Fruit fly (Drosophila melanogaster) whole organism, embryonic: ENCODE data around the gene Cad96Cb.

Source experiments
- Ada2b ChIP-seq: fragments of 200-800 bp; sonication (Bioruptor generic); IDR thresholded peaks from 2 replicates; pipeline ENCODE4 v1.3.6; 2022; ENCODE audit warnings: missing biosample characterization, missing genetic modification characterization
- Awh ChIP-seq: fragments of 200-800 bp; sonication (Bioruptor generic); IDR thresholded peaks from 2 replicates; pipeline ENCODE4, ENCODE4 v1.3.6; 2022; ENCODE audit warnings: missing biosample characterization, missing genetic modification characterization
- B-H1 ChIP-seq: fragments of 200-800 bp; sonication (Bioruptor generic); IDR thresholded peaks from 3 replicates; pipeline ENCODE4 v1.3.6; 2022; ENCODE audit warnings: missing biosample characterization, missing genetic modification characterization
- Bgb ChIP-seq: fragments of 200-800 bp; sonication (Bioruptor generic); IDR thresholded peaks from 2 replicates; pipeline ENCODE4 v1.3.6; 2022; ENCODE audit warnings: missing biosample characterization, missing genetic modification characterization; ENCODE audit not compliant: partially characterized antibody
- CG11093 ChIP-seq: fragments of 200-800 bp; sonication (Bioruptor generic); IDR thresholded peaks from 3 replicates; pipeline ENCODE4 v1.3.6; 2022; ENCODE audit warnings: missing biosample characterization, missing genetic modification characterization
- CG12744 ChIP-seq: fragments of 200-800 bp; sonication (Bioruptor generic); optimal IDR thresholded peaks from 2 replicates; lab custom pipeline; 2016; ENCODE audit warnings: missing biosample characterization, missing genetic modification characterization
- CG12769 ChIP-seq: fragments of 200-800 bp; sonication (Bioruptor generic); optimal IDR thresholded peaks from 2 replicates; lab custom pipeline; 2019; ENCODE audit warnings: missing biosample characterization, mild to moderate bottlenecking, missing genetic modification characterization, moderate library complexity
- CG13624 ChIP-seq: fragments of 200-800 bp; sonication (Bioruptor generic); optimal IDR thresholded peaks from 2 replicates; lab custom pipeline; 2016; ENCODE audit warnings: missing biosample characterization, missing genetic modification characterization
- CG13775 ChIP-seq: fragments of 200-800 bp; sonication (Bioruptor generic); optimal IDR thresholded peaks from 3 replicates; lab custom pipeline; 2017; ENCODE audit warnings: missing biosample characterization, mild to moderate bottlenecking, missing genetic modification characterization
- CG16813 ChIP-seq: fragments of 200-800 bp; sonication (Bioruptor generic); IDR thresholded peaks from 3 replicates; pipeline ENCODE4 v1.3.6; 2022; ENCODE audit warnings: missing biosample characterization, missing genetic modification characterization; ENCODE audit not compliant: partially characterized antibody
- CG17328 ChIP-seq: fragments of 200-800 bp; sonication (Bioruptor generic); IDR thresholded peaks from 2 replicates; pipeline ENCODE4 v1.3.6; 2022; ENCODE audit warnings: missing biosample characterization, missing genetic modification characterization
- CG18619 ChIP-seq: fragments of 200-800 bp; sonication (Bioruptor generic); optimal IDR thresholded peaks from 3 replicates; lab custom pipeline; 2017; ENCODE audit warnings: missing biosample characterization, mild to moderate bottlenecking, missing genetic modification characterization
- CG2202 ChIP-seq: fragments of 200-800 bp; sonication (Bioruptor generic); optimal IDR thresholded peaks from 2 replicates; lab custom pipeline; 2018; ENCODE audit warnings: missing biosample characterization, mild to moderate bottlenecking, missing genetic modification characterization
- CG30020 ChIP-seq: fragments of 200-800 bp; optimal IDR thresholded peaks from 2 replicates; lab custom pipeline; 2019; ENCODE audit warnings: missing biosample characterization, mild to moderate bottlenecking, missing genetic modification characterization, moderate library complexity
- CG5180 ChIP-seq: fragments of 200-800 bp; sonication (Bioruptor generic); optimal IDR thresholded peaks from 3 replicates; lab custom pipeline; 2017; ENCODE audit warnings: missing biosample characterization, missing genetic modification characterization, mild to moderate bottlenecking, moderate library complexity, missing genetic modification reagents
- CG6254 ChIP-seq: fragments of 200-800 bp; sonication (Bioruptor generic); optimal IDR thresholded peaks from 3 replicates; lab custom pipeline; 2017; ENCODE audit warnings: mild to moderate bottlenecking, missing biosample characterization, missing genetic modification reagents, missing genetic modification characterization
- CG6813 ChIP-seq: fragments of 200-800 bp; sonication (Bioruptor generic); optimal IDR thresholded peaks from 2 replicates; lab custom pipeline; 2017; ENCODE audit warnings: missing biosample characterization, missing genetic modification characterization, mild to moderate bottlenecking, moderate library complexity, missing genetic modification reagents
- CG7556 ChIP-seq: fragments of 200-800 bp; sonication (Bioruptor generic); optimal IDR thresholded peaks from 2 replicates; lab custom pipeline; 2017; ENCODE audit warnings: missing biosample characterization, mild to moderate bottlenecking, missing genetic modification characterization
- CG8944 ChIP-seq: fragments of 200-800 bp; sonication (Bioruptor generic); optimal IDR thresholded peaks from 3 replicates; lab custom pipeline; 2016; ENCODE audit warnings: missing biosample characterization, missing genetic modification characterization
- CG9797 ChIP-seq: fragments of 200-800 bp; sonication (Bioruptor generic); optimal IDR thresholded peaks from 3 replicates; lab custom pipeline; 2018; ENCODE audit warnings: missing biosample characterization, mild to moderate bottlenecking, missing genetic modification characterization
- CrebB ChIP-seq: fragments of 200-800 bp; sonication (Bioruptor generic); optimal IDR thresholded peaks from 3 replicates; lab custom pipeline; 2018; ENCODE audit warnings: missing biosample characterization, mild to moderate bottlenecking, missing genetic modification characterization
- H2.0 ChIP-seq: fragments of 200-800 bp; sonication (Bioruptor generic); IDR thresholded peaks from 2 replicates; pipeline ENCODE4 v1.3.6; 2022; ENCODE audit warnings: missing biosample characterization, missing genetic modification characterization
- Lim3 ChIP-seq: fragments of 200-800 bp; sonication (Bioruptor generic); IDR thresholded peaks from 2 replicates; pipeline ENCODE4 v1.3.6; 2022; ENCODE audit warnings: missing biosample characterization, missing genetic modification characterization
- NFAT ChIP-seq: fragments of 200-800 bp; sonication (Bioruptor generic); IDR thresholded peaks from 2 replicates; pipeline ENCODE4 v1.3.6; 2022; ENCODE audit warnings: missing biosample characterization, missing genetic modification characterization
- Oaz ChIP-seq: fragments of 200-800 bp; sonication (Bioruptor generic); IDR thresholded peaks from 2 replicates; pipeline ENCODE4 v1.3.6; 2022; ENCODE audit warnings: missing biosample characterization, missing genetic modification characterization
- Six4 ChIP-seq: fragments of 200-800 bp; sonication (Bioruptor generic); optimal IDR thresholded peaks from 2 replicates; lab custom pipeline; 2016; ENCODE audit warnings: missing biosample characterization, missing genetic modification characterization
- Ssrp ChIP-seq: fragments of 200-800 bp; sonication (Bioruptor generic); optimal IDR thresholded peaks from 2 replicates; lab custom pipeline; 2018; ENCODE audit warnings: missing biosample characterization, mild to moderate bottlenecking, missing genetic modification characterization, moderate library complexity
- Tbp ChIP-seq: fragments of >200 bp; optimal IDR thresholded peaks from 2 replicates; lab custom pipeline; 2018; ENCODE audit warnings: missing biosample characterization, missing genetic modification characterization
- ato ChIP-seq: fragments of 200-800 bp; sonication (Bioruptor generic); IDR thresholded peaks from 2 replicates; pipeline ENCODE4 v1.3.6; 2022; ENCODE audit warnings: missing biosample characterization, missing genetic modification characterization; ENCODE audit not compliant: partially characterized antibody
- bcd ChIP-seq: fragments of 200-800 bp; sonication (Bioruptor generic); optimal IDR thresholded peaks from 2 replicates; lab custom pipeline; 2017; ENCODE audit warnings: missing biosample characterization, mild to moderate bottlenecking, missing genetic modification characterization
- chinmo ChIP-seq: fragments of 200-800 bp; sonication (Bioruptor generic); IDR thresholded peaks from 4 replicates; pipeline ENCODE4 v1.3.6; 2022; ENCODE audit warnings: missing biosample characterization, missing genetic modification characterization; ENCODE audit not compliant: partially characterized antibody
- chm ChIP-seq: fragments of 200-800 bp; sonication (Bioruptor generic); IDR thresholded peaks from 2 replicates; pipeline ENCODE4 v1.3.6; 2022; ENCODE audit warnings: missing biosample characterization, missing genetic modification characterization
- dm ChIP-seq: fragments of 200-800 bp; sonication (Bioruptor generic); optimal IDR thresholded peaks from 3 replicates; lab custom pipeline; 2016; ENCODE audit warnings: missing biosample characterization, missing genetic modification characterization
- dpn ChIP-seq, 2 experiments: fragments of 200-800 bp; sonication (Bioruptor generic); optimal IDR thresholded peaks; 3 replicates each; lab custom pipeline; 2016; ENCODE audit warnings: missing biosample characterization in 2 of 2, missing genetic modification characterization in 2 of 2
- fu2 ChIP-seq: fragments of 200-800 bp; sonication (Bioruptor generic); optimal IDR thresholded peaks from 2 replicates; lab custom pipeline; 2016; ENCODE audit warnings: missing biosample characterization, missing genetic modification characterization
- ham ChIP-seq: fragments of 200-800 bp; sonication (Bioruptor generic); IDR thresholded peaks from 2 replicates; pipeline ENCODE4 v1.3.6; 2022; ENCODE audit warnings: missing biosample characterization, missing genetic modification characterization
- hb ChIP-seq: fragments of 200-800 bp; sonication (Bioruptor generic); IDR thresholded peaks from 3 replicates; pipeline ENCODE4 v1.3.6; 2022; ENCODE audit warnings: missing biosample characterization, missing genetic modification characterization; ENCODE audit not compliant: partially characterized antibody
- her ChIP-seq: fragments of 200-800 bp; sonication (Bioruptor generic); optimal IDR thresholded peaks from 2 replicates; lab custom pipeline; 2016; ENCODE audit warnings: missing biosample characterization, missing genetic modification characterization
- lab ChIP-seq: fragments of 200-800 bp; sonication (Bioruptor generic); optimal IDR thresholded peaks from 3 replicates; lab custom pipeline; 2017; ENCODE audit warnings: missing biosample characterization, missing genetic modification characterization, mild to moderate bottlenecking, moderate library complexity, missing genetic modification reagents
- mirr ChIP-seq: fragments of 200-800 bp; sonication (Bioruptor generic); optimal IDR thresholded peaks from 3 replicates; lab custom pipeline; 2018; ENCODE audit warnings: missing biosample characterization, mild to moderate bottlenecking, missing genetic modification characterization
- nom ChIP-seq: fragments of 200-800 bp; sonication (Bioruptor generic); optimal IDR thresholded peaks from 2 replicates; lab custom pipeline; 2017; ENCODE audit warnings: missing biosample characterization, missing genetic modification characterization, mild to moderate bottlenecking, moderate library complexity, missing genetic modification reagents
- pita ChIP-seq: fragments of 200-800 bp; sonication (Bioruptor generic); optimal IDR thresholded peaks from 2 replicates; lab custom pipeline; 2017; ENCODE audit warnings: missing biosample characterization, mild to moderate bottlenecking, missing genetic modification characterization
- sens-2 ChIP-seq: fragments of 200-800 bp; sonication (Bioruptor generic); IDR thresholded peaks from 2 replicates; pipeline ENCODE4 v1.3.6; 2022; ENCODE audit warnings: missing biosample characterization, missing genetic modification characterization
- slp2 ChIP-seq: fragments of 200-800 bp; sonication (Bioruptor generic); optimal IDR thresholded peaks from 2 replicates; lab custom pipeline; 2016; ENCODE audit warnings: missing biosample characterization, missing genetic modification characterization
- sr ChIP-seq: fragments of 200-800 bp; sonication (Bioruptor generic); IDR thresholded peaks from 3 replicates; pipeline ENCODE4 v1.3.6; 2022; ENCODE audit warnings: missing biosample characterization, missing genetic modification characterization
- tio ChIP-seq: fragments of 200-800 bp; sonication (Bioruptor generic); optimal IDR thresholded peaks from 2 replicates; lab custom pipeline; 2017; ENCODE audit warnings: missing biosample characterization, missing genetic modification characterization, inconsistent platforms
- tna ChIP-seq: fragments of 200-800 bp; sonication (Bioruptor generic); IDR thresholded peaks from 2 replicates; pipeline ENCODE4 v1.3.6; 2022; ENCODE audit warnings: missing biosample characterization, missing genetic modification characterization; ENCODE audit not compliant: partially characterized antibody
- toy ChIP-seq: fragments of 200-800 bp; sonication (Bioruptor generic); IDR thresholded peaks from 2 replicates; pipeline ENCODE4 v1.3.6; 2022; ENCODE audit warnings: missing biosample characterization, missing genetic modification characterization
- tup ChIP-seq: fragments of 200-800 bp; sonication (Bioruptor generic); optimal IDR thresholded peaks from 2 replicates; lab custom pipeline; 2016; ENCODE audit warnings: missing biosample characterization, mild to moderate bottlenecking, missing genetic modification characterization, moderate library complexity
- unpg ChIP-seq: fragments of 200-800 bp; sonication (Bioruptor generic); optimal IDR thresholded peaks from 3 replicates; lab custom pipeline; 2018; ENCODE audit warnings: missing biosample characterization, mild to moderate bottlenecking, missing genetic modification characterization, moderate library complexity
- z ChIP-seq: fragments of 200-800 bp; sonication (Bioruptor generic); IDR thresholded peaks from 3 replicates; pipeline ENCODE4 v1.3.6; 2022; ENCODE audit warnings: missing biosample characterization, missing genetic modification characterization

The Cad96Cb gene

dm6 chr3R:25178521-25178920 is 53.6 kb downstream of the Cad96Cb start (continued):
- peak; percentile 81 for TF ChIP-seq Ssrp (tag; lab: Kevin White, UChicago)
- no peak for TF ChIP-seq bcd (GFP tag; lab: Kevin White, UChicago)
- no peak for TF ChIP-seq hb (GFP tag; lab: Robert Waterston, UW)
- TF ChIP-seq H2.0 (GFP tag; lab: Robert Waterston, UW): peak; percentile 79
- no peak for TF ChIP-seq toy (GFP tag; lab: Robert Waterston, UW)
- no peak for TF ChIP-seq CG13624
- peak; percentile 72 for TF ChIP-seq sens-2 (GFP tag; lab: Robert Waterston, UW)
- no peak for TF ChIP-seq Awh (GFP tag; lab: Robert Waterston, UW)
- TF ChIP-seq Bgb (GFP tag; lab: Robert Waterston, UW): no peak
- TF ChIP-seq chinmo (GFP tag; lab: Robert Waterston, UW): no peak
- TF ChIP-seq CG6254: peak; percentile 11
- peak; percentile 92 for TF ChIP-seq CG17328
- peak; percentile 27 for TF ChIP-seq CG18619 (GFP tag; lab: Kevin White, UChicago)
- no peak for TF ChIP-seq Tbp
- TF ChIP-seq Ada2b (GFP tag; lab: Robert Waterston, UW): peak; percentile 60
- TF ChIP-seq ato (GFP tag; lab: Robert Waterston, UW): no peak
- TF ChIP-seq CrebB (tag; lab: Kevin White, UChicago): peak; percentile 13
- peak; percentile 77 for TF ChIP-seq CG13775 (GFP tag; lab: Kevin White, UChicago)
- TF ChIP-seq mirr: no peak
- no peak for TF ChIP-seq NFAT (GFP tag; lab: Robert Waterston, UW)
- TF ChIP-seq Six4 (GFP tag; lab: Kevin White, UChicago): peak; percentile 5
- peak; percentile 38 for TF ChIP-seq CG12744 (GFP tag; lab: Kevin White, UChicago)
- no peak for TF ChIP-seq CG9797 (GFP tag; lab: Kevin White, UChicago)
- TF ChIP-seq her (GFP tag; lab: Kevin White, UChicago): no peak
- peak; percentile 37 for TF ChIP-seq nom (GFP tag; lab: Kevin White, UChicago)
- TF ChIP-seq CG12769: peak; percentile 33
- no peak for TF ChIP-seq B-H1
- peak; percentile 43 for TF ChIP-seq tup (GFP tag; lab: Kevin White, UChicago)
- peak; percentile 78 for TF ChIP-seq tio (GFP tag; lab: Kevin White, UChicago)
- 0 out of 3 replicates have a peak, but pooled peaks have one; percentile 53 for TF ChIP-seq CG11093 (GFP tag; lab: Robert Waterston, UW)
- TF ChIP-seq chm: peak; percentile 83
- TF ChIP-seq CG6813: peak; percentile 7
- TF ChIP-seq CG5180 (GFP tag; lab: Kevin White, UChicago): no peak
- peak; percentile 70 for TF ChIP-seq CG2202 (tag; lab: Kevin White, UChicago)
- TF ChIP-seq dpn (GFP tag; optimal IDR thresholded peaks at IDR 0.05; lab: Kevin White, UChicago): peak in 1 of 2 experiments; percentile 66
- no peak for TF ChIP-seq slp2 (GFP tag; lab: Kevin White, UChicago)
- peak; percentile 32 for TF ChIP-seq CG30020
- no peak for TF ChIP-seq dm (GFP tag; lab: Kevin White, UChicago)
- peak; percentile 42; the same call in 1 of the 3 replicates for TF ChIP-seq CG16813 (GFP tag; lab: Robert Waterston, UW)
- no peak for TF ChIP-seq tna (GFP tag; lab: Robert Waterston, UW)
- peak; percentile 62 for TF ChIP-seq unpg (GFP tag; lab: Kevin White, UChicago)
- TF ChIP-seq Lim3 (GFP tag; lab: Robert Waterston, UW): no peak
- TF ChIP-seq ham (GFP tag; lab: Robert Waterston, UW): no peak
- TF ChIP-seq pita (GFP tag; lab: Kevin White, UChicago): no peak
- peak; percentile 53 for TF ChIP-seq lab (GFP tag; lab: Kevin White, UChicago)
- TF ChIP-seq sr: peak; percentile 24; the same call in 1 of the 3 replicates
- no peak for TF ChIP-seq fu2 (GFP tag; lab: Kevin White, UChicago)
- TF ChIP-seq Oaz (GFP tag; lab: Robert Waterston, UW): no peak
- no peak for TF ChIP-seq CG8944
- TF ChIP-seq z: no peak
- TF ChIP-seq CG7556 (GFP tag; lab: Kevin White, UChicago): peak; percentile 32
